Worm (Caenorhabditis elegans): ENCODE data around the gene C52G5.3.

DNA sequence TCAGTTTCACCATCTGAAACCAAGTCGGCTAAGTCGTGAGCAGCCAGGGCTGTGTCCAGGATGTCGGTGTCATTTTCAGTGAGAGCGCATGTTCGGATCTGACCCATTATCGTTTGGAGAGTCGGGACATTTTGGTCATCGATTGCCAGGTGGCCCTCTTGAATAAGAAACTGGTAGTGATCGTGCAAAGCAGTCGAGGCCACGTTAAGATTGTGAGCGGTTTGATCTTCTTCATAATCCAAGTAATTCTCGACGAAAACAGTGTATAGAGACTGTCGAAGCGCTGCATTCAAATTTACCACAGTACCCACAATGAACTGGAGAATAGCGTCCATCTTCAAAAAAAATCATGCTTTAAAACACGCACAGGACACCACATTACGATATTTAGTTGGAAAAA lies 16.6 kb upstream of the C52G5.3 start, which contains the start of gene T14G8.6:
- TF ChIP-seq pax-1 (tag; optimal IDR thresholded peaks at IDR 0.05) = no peak
- TF ChIP-seq rnt-1 (tag; optimal IDR thresholded peaks at IDR 0.05) = no peak
- no peak for TF ChIP-seq unc-55 (GFP tag; optimal IDR thresholded peaks at IDR 0.05)
- no peak for TF ChIP-seq mec-3 (tag; optimal IDR thresholded peaks at IDR 0.05; ENCODE audit: borderline replicate concordance)
- TF ChIP-seq dmd-4 (tag; optimal IDR thresholded peaks at IDR 0.05; ENCODE audit: borderline replicate concordance) = no peak

Measured in whole organism, late embryonic.